Fruit fly (Drosophila melanogaster): Measurements from ENCODE around the gene CG43739.
A peak's percentile ranks its signal among the peaks of the same experiment; 100 is the strongest.

Gene CG43739

dm6 chr2L:20840462-20841038, 78.2 kb downstream of the CG43739 start, which contains the start of gene CG31676 (continued):
- TF ChIP-seq CG7987 (GFP tag; optimal IDR thresholded peaks at IDR 0.05) (peak; percentile 53), lola (GFP tag; optimal IDR thresholded peaks at IDR 0.05) (no peak), pfk (GFP tag; optimal IDR thresholded peaks at IDR 0.05) (no peak), CG4328 (GFP tag; optimal IDR thresholded peaks at IDR 0.05) (peak; percentile 16), kah (GFP tag; optimal IDR thresholded peaks at IDR 0.05) (no peak), Fer2 (tag; optimal IDR thresholded peaks at IDR 0.05) (no peak), dimm (GFP tag; IDR thresholded peaks at IDR 0.05) (no peak), CG14667 (GFP tag; IDR thresholded peaks at IDR 0.05) (no peak), CG3847 (GFP tag; IDR thresholded peaks at IDR 0.05) (no peak), ind (GFP tag; optimal IDR thresholded peaks at IDR 0.05) (no peak), CG5245 (GFP tag; optimal IDR thresholded peaks at IDR 0.05) (no peak), Tbp (GFP tag; optimal IDR thresholded peaks at IDR 0.05) (no peak), CG18764 (GFP tag; optimal IDR thresholded peaks at IDR 0.05) (no peak), ATbp (GFP tag; optimal IDR thresholded peaks at IDR 0.05) (no peak), CG10366 (GFP tag; IDR thresholded peaks at IDR 0.05) (no peak), org-1 (GFP tag; optimal IDR thresholded peaks at IDR 0.05) (no peak), BtbVII (GFP tag; optimal IDR thresholded peaks at IDR 0.05) (peak; percentile 42), CG12219 (GFP tag; optimal IDR thresholded peaks at IDR 0.05) (peak; percentile 34), CG11456 (GFP tag; IDR thresholded peaks at IDR 0.05) (0 out of 3 replicates have a peak, but pooled peaks have one; percentile 47), tx (GFP tag; optimal IDR thresholded peaks at IDR 0.05) (no peak), CG9876 (GFP tag; optimal IDR thresholded peaks at IDR 0.05) (no peak), Ravus (GFP tag; IDR thresholded peaks at IDR 0.05) (no peak), jumu (GFP tag; optimal IDR thresholded peaks at IDR 0.05) (no peak), sqz (GFP tag; optimal IDR thresholded peaks at IDR 0.05) (no peak), Lpt (GFP tag; optimal IDR thresholded peaks at IDR 0.05) (no peak), mld (GFP tag; IDR thresholded peaks at IDR 0.05; ENCODE audit: partially characterized antibody) (no peak), Ssrp (tag; optimal IDR thresholded peaks at IDR 0.05) (no peak), CG13123 (GFP tag; optimal IDR thresholded peaks at IDR 0.05) (no peak), CG9817 (tag; optimal IDR thresholded peaks at IDR 0.05) (no peak), grn (GFP tag; optimal IDR thresholded peaks at IDR 0.05) (no peak), CG10654 (GFP tag; optimal IDR thresholded peaks at IDR 0.05) (no peak), CG1233 (GFP tag; optimal IDR thresholded peaks at IDR 0.05) (no peak), CG12071 (GFP tag; optimal IDR thresholded peaks at IDR 0.05) (peak; percentile 47), CG12236 (GFP tag; optimal IDR thresholded peaks at IDR 0.05) (no peak), jing (GFP tag; optimal IDR thresholded peaks at IDR 0.05) (no peak), prd (optimal IDR thresholded peaks at IDR 0.05) (no peak), prd (GFP tag; IDR thresholded peaks at IDR 0.05) (no peak), maf-S (GFP tag; optimal IDR thresholded peaks at IDR 0.05) (no peak), Chrac-16 (GFP tag; optimal IDR thresholded peaks at IDR 0.05) (no peak), PHDP (tag; optimal IDR thresholded peaks at IDR 0.05) (peak; percentile 30), CG3281 (GFP tag; optimal IDR thresholded peaks at IDR 0.05) (peak; percentile 56), CG33557 (GFP tag; optimal IDR thresholded peaks at IDR 0.05) (no peak), CG15479 (GFP tag; optimal IDR thresholded peaks at IDR 0.05) (no peak), CG34422 (GFP tag; IDR thresholded peaks at IDR 0.05) (no peak), CG14710 (tag; optimal IDR thresholded peaks at IDR 0.05) (no peak), dm (GFP tag; optimal IDR thresholded peaks at IDR 0.05) (no peak), CG10321 (GFP tag; IDR thresholded peaks at IDR 0.05) (no peak), ci (GFP tag; IDR thresholded peaks at IDR 0.05) (peak; percentile 70), CG9609 (GFP tag; optimal IDR thresholded peaks at IDR 0.05) (no peak), CG17186 (GFP tag; optimal IDR thresholded peaks at IDR 0.05) (no peak), CG17328 (GFP tag; IDR thresholded peaks at IDR 0.05) (no peak), Rfx (GFP tag; IDR thresholded peaks at IDR 0.05) (peak; percentile 51; the same call in 1 of the 2 replicates)
